Worm (Caenorhabditis elegans): Measurements from ENCODE around the gene cdd-1.

DNA sequence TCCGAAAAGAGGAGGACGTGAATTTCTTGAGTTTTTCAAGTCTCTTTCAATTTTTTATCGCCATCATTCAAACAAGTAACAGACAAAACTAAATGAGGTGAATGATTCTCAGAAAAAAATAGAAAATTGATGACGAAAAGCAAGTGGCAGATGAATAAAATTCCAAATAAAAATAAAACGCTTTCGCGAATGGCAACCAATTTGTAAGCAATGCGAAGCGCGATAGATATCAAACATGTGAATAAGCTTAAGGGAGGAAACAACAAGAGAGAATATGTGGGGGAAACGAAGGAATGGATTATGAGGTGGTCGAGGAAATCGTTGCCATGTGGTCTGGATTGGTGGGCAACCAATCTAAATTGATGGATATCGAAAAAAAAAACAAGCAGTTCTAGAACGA lies 6.5 kb downstream of the cdd-1 start:
- TF ChIP-seq tbx-37 (GFP tag; conservative IDR thresholded peaks at IDR 0.05) (no peak), aly-1 (tag; optimal IDR thresholded peaks at IDR 0.05) (no peak), flt-1 (GFP tag; IDR thresholded peaks at IDR 0.05) (no peak), F13C5.2 (tag; optimal IDR thresholded peaks at IDR 0.05) (no peak), ama-1 (optimal IDR thresholded peaks at IDR 0.05) (no peak), B0310.2 (tag; optimal IDR thresholded peaks at IDR 0.05) (no peak), tra-4 (tag; optimal IDR thresholded peaks at IDR 0.05) (no peak), pes-1 (GFP tag; IDR thresholded peaks at IDR 0.05) (no peak), ceh-13 (GFP tag; optimal IDR thresholded peaks at IDR 0.05) (no peak), hmbx-1 (tag; optimal IDR thresholded peaks at IDR 0.05) (no peak), hmg-4 (GFP tag; optimal IDR thresholded peaks at IDR 0.05) (no peak), tbx-11 (GFP tag; IDR thresholded peaks at IDR 0.05) (no peak), ceh-36 (tag; optimal IDR thresholded peaks at IDR 0.05) (no peak), hnd-1 (tag; optimal IDR thresholded peaks at IDR 0.05) (no peak)
